Fruit fly (Drosophila melanogaster): ENCODE measurements around the gene CG4849.

The CG4849 gene

DNA sequence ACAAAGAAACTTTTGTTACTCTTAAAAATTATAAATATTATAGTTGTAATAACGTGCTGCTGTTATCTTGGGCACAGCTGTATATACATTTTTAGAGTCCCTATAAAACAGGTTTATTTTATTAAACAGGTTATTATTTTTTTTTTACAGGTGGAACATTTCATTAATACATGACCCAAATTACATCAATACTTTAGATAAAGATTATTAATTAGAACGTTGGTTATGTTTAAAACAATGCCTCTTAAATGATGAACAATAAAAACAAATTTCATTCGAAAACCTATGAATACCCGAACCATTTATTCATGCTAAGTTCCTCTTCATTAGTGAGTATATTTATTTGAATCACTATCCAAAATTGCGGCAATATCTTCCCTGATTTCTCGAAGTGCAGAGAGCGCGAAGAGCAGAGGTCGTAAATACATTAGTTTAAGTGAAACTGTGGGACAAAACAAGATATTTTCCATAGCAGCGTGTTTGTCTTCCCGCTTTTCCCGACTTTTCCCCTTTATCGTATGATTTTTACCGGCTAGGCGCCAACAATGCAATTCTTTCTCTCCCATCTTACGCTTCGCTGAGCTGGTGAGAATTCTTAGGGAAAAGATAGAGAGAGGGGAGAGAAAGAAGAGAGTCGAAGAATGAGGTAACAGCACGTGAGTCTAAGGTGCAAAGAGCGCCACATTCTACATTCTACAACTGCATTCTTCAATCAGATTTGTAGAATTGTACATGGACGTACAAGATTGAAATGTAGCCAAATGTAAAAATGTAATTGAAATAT is 25.6 kb downstream of the CG4849 start:
- peak; percentile 15 for TF ChIP-seq CG17801 (GFP tag; optimal IDR thresholded peaks at IDR 0.05; ENCODE audit: partially characterized antibody)

DNA sequence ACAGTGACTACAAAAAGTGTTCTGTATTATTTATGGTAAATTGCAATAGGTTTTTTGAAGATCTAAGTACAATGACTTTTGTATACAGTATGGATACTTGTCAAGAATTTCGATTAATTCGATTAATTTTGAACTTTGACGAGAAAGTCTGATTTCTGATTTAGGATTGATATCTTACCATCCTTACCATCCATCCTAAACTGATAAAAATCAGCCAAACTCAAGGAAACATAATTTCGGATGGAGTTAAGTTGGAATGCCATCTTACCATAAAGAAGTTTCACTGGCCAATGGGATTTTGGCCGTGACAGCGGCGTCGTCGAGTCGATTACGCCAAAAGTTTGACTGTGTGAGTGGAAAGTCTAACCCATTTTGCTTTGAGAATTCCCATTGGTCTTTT is 27.4 kb downstream of the CG4849 start, which contains the start of gene CG4815:
TSS of gene CG4815 (minus strand) at position 101 of the 400 bp plus-strand sequence.
- TF ChIP-seq CG17801 (GFP tag; optimal IDR thresholded peaks at IDR 0.05; ENCODE audit: partially characterized antibody) = no peak

DNA sequence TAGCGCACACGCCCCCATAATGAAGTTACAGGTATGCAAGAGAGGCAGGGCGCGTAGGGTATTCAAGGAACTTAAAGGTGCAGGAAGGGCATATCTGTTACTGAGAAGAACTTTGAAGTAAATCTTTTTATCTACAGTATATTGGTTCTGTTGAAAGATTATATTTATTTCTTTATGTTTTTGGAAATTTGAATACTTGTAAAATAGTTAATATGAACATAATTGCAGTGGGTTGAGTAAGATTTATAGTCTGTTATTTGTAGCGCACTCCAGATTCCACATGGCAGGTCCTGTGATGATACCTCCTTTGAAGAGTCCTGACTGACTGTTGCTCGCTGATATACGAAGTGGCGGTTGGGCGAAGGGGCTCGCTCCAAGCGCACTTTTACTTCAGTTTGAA is 40.8 kb downstream of the CG4849 start:
- TF ChIP-seq CG17801 (GFP tag; optimal IDR thresholded peaks at IDR 0.05; ENCODE audit: partially characterized antibody) = no peak

DNA sequence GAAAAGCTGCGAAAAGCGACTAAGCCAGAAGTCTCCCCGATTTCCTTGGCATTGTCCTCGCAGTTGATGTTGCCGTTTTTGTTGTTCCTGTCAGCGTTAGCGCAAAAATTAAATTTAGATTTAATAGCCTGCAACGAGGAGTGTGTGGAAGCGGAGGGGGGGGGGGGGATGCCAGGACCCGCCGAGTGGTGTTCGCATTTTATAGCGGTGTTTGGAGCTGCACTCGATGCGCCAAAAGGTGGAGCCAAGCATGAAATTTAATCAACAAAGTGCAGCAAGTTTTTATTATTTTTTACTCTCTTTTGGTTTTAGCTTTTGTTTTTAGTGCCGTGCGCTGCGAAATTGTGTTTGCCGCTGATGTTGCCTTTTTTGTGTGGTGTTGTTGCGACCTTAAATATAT is 51.8 kb downstream of the CG4849 start:
- no peak for TF ChIP-seq CG17801 (GFP tag; optimal IDR thresholded peaks at IDR 0.05; ENCODE audit: partially characterized antibody)
